Fruit fly (Drosophila melanogaster): ENCODE measurements around the gene CG6418.
A peak's percentile ranks its signal among the peaks of the same experiment; 100 is the strongest.

The CG6418 gene

DNA sequence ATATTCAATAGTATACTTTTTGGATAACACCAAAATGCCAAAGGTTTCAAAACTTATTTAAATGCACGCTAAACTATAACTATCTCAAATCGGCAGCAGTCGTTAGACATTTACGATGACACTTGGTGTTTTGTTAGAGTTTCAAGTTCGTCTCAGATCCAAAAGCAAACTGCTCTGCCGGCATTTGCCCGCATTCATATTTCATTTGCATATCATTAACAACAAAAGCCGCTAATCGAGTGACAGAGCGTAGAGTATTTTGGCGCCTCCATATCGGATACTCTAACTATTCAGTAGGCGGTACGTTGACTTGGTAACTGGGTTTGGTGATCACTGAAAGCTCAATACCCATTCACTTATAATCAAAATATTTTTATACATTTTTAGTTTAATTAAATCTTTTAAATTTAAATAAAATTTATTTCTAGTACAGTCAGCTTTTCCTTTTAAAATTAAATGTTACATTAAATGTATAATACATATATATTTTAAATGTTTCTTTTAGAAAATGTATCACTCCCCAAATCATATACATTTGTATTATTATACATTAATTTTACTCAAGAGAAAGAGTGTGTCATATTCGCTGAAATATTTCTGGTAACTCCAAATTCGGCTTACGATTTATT, 14.4 kb upstream of the CG6418 start (continued):
- 0 out of 2 replicates have a peak, but pooled peaks have one; percentile 19 for TF ChIP-seq Bgb (GFP tag; IDR thresholded peaks at IDR 0.05; ENCODE audit: partially characterized antibody)
- peak; percentile 52 for TF ChIP-seq Ssrp (tag; optimal IDR thresholded peaks at IDR 0.05)
- no peak for TF ChIP-seq Sry-β (GFP tag; optimal IDR thresholded peaks at IDR 0.05)
- no peak for TF ChIP-seq Dip2 (GFP tag; IDR thresholded peaks at IDR 0.05)
- no peak for TF ChIP-seq Max (GFP tag; optimal IDR thresholded peaks at IDR 0.05)
- TF ChIP-seq nerfin-2 (GFP tag; IDR thresholded peaks at IDR 0.05; ENCODE audit: partially characterized antibody) = no peak
- no peak for TF ChIP-seq Mes4 (GFP tag; optimal IDR thresholded peaks at IDR 0.05)
- peak; percentile 63 for TF ChIP-seq row (GFP tag; IDR thresholded peaks at IDR 0.05)
- TF ChIP-seq stc (GFP tag; IDR thresholded peaks at IDR 0.05) = no peak
- TF ChIP-seq Aef1 (GFP tag; IDR thresholded peaks at IDR 0.05) = no peak
- peak; percentile 39 for TF ChIP-seq CG18619 (GFP tag; optimal IDR thresholded peaks at IDR 0.05)
- TF ChIP-seq usp (GFP tag; optimal IDR thresholded peaks at IDR 0.05) = no peak
- TF ChIP-seq CG3407 (GFP tag; optimal IDR thresholded peaks at IDR 0.05) = no peak
- no peak for TF ChIP-seq CG18764 (GFP tag; optimal IDR thresholded peaks at IDR 0.05)
- TF ChIP-seq CG7745 (tag; optimal IDR thresholded peaks at IDR 0.05) = no peak
- TF ChIP-seq CG4328 (GFP tag; optimal IDR thresholded peaks at IDR 0.05) = no peak
- TF ChIP-seq org-1 (GFP tag; optimal IDR thresholded peaks at IDR 0.05) = no peak
- no peak for TF ChIP-seq toy (GFP tag; IDR thresholded peaks at IDR 0.05)
- TF ChIP-seq Oli (tag; optimal IDR thresholded peaks at IDR 0.05) = peak; percentile 58
- peak; percentile 39 for TF ChIP-seq Vsx1 (GFP tag; optimal IDR thresholded peaks at IDR 0.05)
- no peak for TF ChIP-seq CG6689 (GFP tag; IDR thresholded peaks at IDR 0.05)
- no peak for TF ChIP-seq ftz-f1 (GFP tag; optimal IDR thresholded peaks at IDR 0.05)
- no peak for TF ChIP-seq inv (GFP tag; IDR thresholded peaks at IDR 0.05; ENCODE audit: partially characterized antibody)
- TF ChIP-seq CG11398 (GFP tag; optimal IDR thresholded peaks at IDR 0.05) = no peak
- no peak for TF ChIP-seq crol (GFP tag; IDR thresholded peaks at IDR 0.05)
- no peak for TF ChIP-seq CG4404 (GFP tag; IDR thresholded peaks at IDR 0.05)
- no peak for TF ChIP-seq Dfd (GFP tag; optimal IDR thresholded peaks at IDR 0.05)
- TF ChIP-seq ind (GFP tag; optimal IDR thresholded peaks at IDR 0.05) = peak; percentile 30
- TF ChIP-seq CG1792 (GFP tag; optimal IDR thresholded peaks at IDR 0.05) = no peak
- TF ChIP-seq odd (GFP tag; optimal IDR thresholded peaks at IDR 0.05) = peak; percentile 62
- TF ChIP-seq nerfin-1 (tag; optimal IDR thresholded peaks at IDR 0.05) = no peak
- TF ChIP-seq ash1 (GFP tag; optimal IDR thresholded peaks at IDR 0.05) = no peak
- no peak for TF ChIP-seq CG14014 (GFP tag; IDR thresholded peaks at IDR 0.05)
- no peak for TF ChIP-seq unc-4 (GFP tag; IDR thresholded peaks at IDR 0.05; ENCODE audit: partially characterized antibody)
- no peak for TF ChIP-seq sr (GFP tag; IDR thresholded peaks at IDR 0.05)
- TF ChIP-seq tap (tag; optimal IDR thresholded peaks at IDR 0.05) = peak; percentile 36
- no peak for TF ChIP-seq Lim3 (GFP tag; IDR thresholded peaks at IDR 0.05)
- no peak for TF ChIP-seq seq (GFP tag; IDR thresholded peaks at IDR 0.05)
- no peak for TF ChIP-seq cad (GFP tag; optimal IDR thresholded peaks at IDR 0.05)
- no peak for TF ChIP-seq TFAM (GFP tag; optimal IDR thresholded peaks at IDR 0.05)
- TF ChIP-seq dan (GFP tag; IDR thresholded peaks at IDR 0.05) = no peak
- no peak for TF ChIP-seq repo (GFP tag; optimal IDR thresholded peaks at IDR 0.05)
- TF ChIP-seq CkIIα-i1 (GFP tag; IDR thresholded peaks at IDR 0.05) = no peak
- no peak for TF ChIP-seq CG3163 (GFP tag; optimal IDR thresholded peaks at IDR 0.05)
- no peak for TF ChIP-seq mld (GFP tag; IDR thresholded peaks at IDR 0.05; ENCODE audit: partially characterized antibody)
- peak; percentile 45 for TF ChIP-seq CG10209 (GFP tag; optimal IDR thresholded peaks at IDR 0.05)
- no peak for TF ChIP-seq CG2129 (GFP tag; IDR thresholded peaks at IDR 0.05; ENCODE audit: partially characterized antibody)
- no peak for TF ChIP-seq CG11560 (tag; IDR thresholded peaks at IDR 0.05)
- peak; percentile 4 for TF ChIP-seq CG30020 (tag; optimal IDR thresholded peaks at IDR 0.05)
- no peak for TF ChIP-seq MESR4 (GFP tag; optimal IDR thresholded peaks at IDR 0.05)
- TF ChIP-seq CG8765 (GFP tag; IDR thresholded peaks at IDR 0.05) = no peak
